Fruit fly (Drosophila melanogaster) Kc167 (cell line): ENCODE results near the gene TfIIFbeta.

Experiments used
- Myc ChIP-seq: fragments of >200 bp; optimal IDR thresholded peaks from 2 replicates; lab custom pipeline; 2017; ENCODE audit warnings: missing external identifiers
- h ChIP-seq: fragments of >200 bp; optimal IDR thresholded peaks from 3 replicates; lab custom pipeline; 2018; ENCODE audit warnings: missing external identifiers
- psq ChIP-seq: fragments of >200 bp; optimal IDR thresholded peaks from 2 replicates; lab custom pipeline; 2017; ENCODE audit warnings: missing external identifiers
- ttk ChIP-seq: sonication (Bioruptor generic); optimal IDR thresholded peaks from 2 replicates; lab custom pipeline; 2017; ENCODE audit warnings: missing external identifiers

DNA sequence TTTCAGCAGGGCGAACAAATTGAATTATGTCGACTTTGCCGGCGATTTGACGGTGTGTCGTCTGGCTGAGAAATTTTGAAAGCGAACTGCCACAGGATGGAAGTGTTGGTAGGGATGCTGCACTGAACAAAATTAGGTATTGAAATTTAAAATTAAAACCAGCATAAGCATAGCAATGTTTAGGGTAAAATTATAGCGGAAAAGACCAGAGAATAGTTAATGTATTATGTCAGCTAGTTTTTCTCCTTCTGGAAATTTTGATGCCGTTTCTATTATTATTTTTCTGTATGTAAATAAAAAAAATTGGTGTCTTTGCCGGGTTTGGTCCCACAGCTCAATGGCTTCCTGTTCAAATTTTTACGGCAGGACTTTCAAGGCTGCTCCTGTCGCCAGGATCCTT lies 40.9 kb downstream of the TfIIFbeta start:
- no peak for TF ChIP-seq Myc (lab: Kevin White, UChicago)
- TF ChIP-seq h (lab: Kevin White, UChicago), result no peak
- TF ChIP-seq psq (lab: Kevin White, UChicago), result no peak
- no peak for TF ChIP-seq ttk (lab: Kevin White, UChicago)
